Worm (Caenorhabditis elegans) whole organism, L4/young adult: ENCODE data around the gene srz-101.

Experiments used
- W03F9.2 ChIP-seq: fragments of 150-350 bp; optimal IDR thresholded peaks from 2 replicates; lab custom pipeline; 2014; ENCODE audit warnings: missing biosample characterization, missing genetic modification characterization
- dao-5 ChIP-seq: sonication (generic microtip); optimal IDR thresholded peaks from 2 replicates; lab custom pipeline; 2016; ENCODE audit warnings: missing genotype, missing genetic modification characterization, moderate library complexity, missing compliant biosample characterization
- him-1 ChIP-seq: sonication (generic microtip); optimal IDR thresholded peaks from 2 replicates; lab custom pipeline; 2016; ENCODE audit warnings: missing genotype, missing genetic modification reagents, missing genetic modification characterization, missing compliant biosample characterization

DNA sequence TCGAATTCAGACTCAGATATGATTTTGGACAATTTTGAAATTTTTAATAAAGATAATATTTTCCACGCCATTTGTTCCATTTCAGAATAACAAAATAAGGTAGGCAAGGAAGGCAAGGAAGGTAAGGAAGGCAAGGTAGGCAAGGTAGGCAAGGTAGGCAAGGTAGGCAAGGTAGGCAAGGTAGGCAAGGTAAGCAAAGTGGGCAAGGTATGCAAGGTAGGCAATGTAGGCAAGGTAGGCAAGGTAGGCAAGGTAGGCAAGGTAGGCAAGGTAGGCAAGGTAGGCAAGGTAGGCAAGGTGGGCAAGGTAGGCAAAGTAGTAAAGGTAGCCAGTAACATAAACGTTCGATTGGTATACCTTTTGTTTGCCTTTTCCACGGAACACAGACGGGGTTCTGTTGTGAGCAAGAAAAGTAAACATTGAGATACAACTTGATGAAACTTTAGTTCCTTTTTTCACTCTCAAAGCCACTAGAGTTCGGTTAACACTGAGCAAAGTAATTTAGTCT lies 5.2 kb downstream of the srz-101 start, which contains the start of gene Y70C5C.1:
- TF ChIP-seq him-1 (tag; lab: Kevin White, UChicago) (no peak), dao-5 (tag; lab: Kevin White, UChicago) (no peak), W03F9.2 (no peak)
